Fruit fly (Drosophila melanogaster): Measurements from ENCODE around the gene Atg18b.

Atg18b gene

dm6 chr2L:21196511-21196910 lies 23.9 kb downstream of the Atg18b start:
- TF ChIP-seq CG10348 (GFP tag; IDR thresholded peaks at IDR 0.05) = no peak
- TF ChIP-seq EcR (GFP tag; optimal IDR thresholded peaks at IDR 0.05) = no peak
- TF ChIP-seq CG17806 (tag; optimal IDR thresholded peaks at IDR 0.05) = peak; percentile 17
- no peak for TF ChIP-seq rn (GFP tag; IDR thresholded peaks at IDR 0.05)
- TF ChIP-seq CG8301 (tag; optimal IDR thresholded peaks at IDR 0.05) = peak; percentile 58
- TF ChIP-seq CG14655 (GFP tag; optimal IDR thresholded peaks at IDR 0.05) = peak; percentile 59
- peak; percentile 45 for TF ChIP-seq CG8159 (tag; optimal IDR thresholded peaks at IDR 0.05)
- no peak for TF ChIP-seq Snoo (tag; optimal IDR thresholded peaks at IDR 0.05)
- peak; percentile 17 for TF ChIP-seq CG34367 (tag; optimal IDR thresholded peaks at IDR 0.05)
- no peak for TF ChIP-seq Pif1B (GFP tag; optimal IDR thresholded peaks at IDR 0.05)
- TF ChIP-seq gl (tag; optimal IDR thresholded peaks at IDR 0.05) = no peak
- no peak for TF ChIP-seq CG13204 (GFP tag; optimal IDR thresholded peaks at IDR 0.05)
- 0 out of 3 replicates have a peak, but pooled peaks have one; percentile 23 for TF ChIP-seq CG4496 (GFP tag; IDR thresholded peaks at IDR 0.05)
- 0 out of 3 replicates have a peak, but pooled peaks have one; percentile 20 for TF ChIP-seq fd96Ca (GFP tag; IDR thresholded peaks at IDR 0.05)
- no peak for TF ChIP-seq CG15710 (tag; optimal IDR thresholded peaks at IDR 0.05)
- peak; percentile 47; the same call in 1 of the 2 replicates for TF ChIP-seq CG32121 (GFP tag; IDR thresholded peaks at IDR 0.05)
- TF ChIP-seq CG9948 (tag; optimal IDR thresholded peaks at IDR 0.05) = peak; percentile 50
- no peak for TF ChIP-seq Ets98B (GFP tag; IDR thresholded peaks at IDR 0.05)
- TF ChIP-seq CG12605 (GFP tag; IDR thresholded peaks at IDR 0.05) = no peak
- TF ChIP-seq D1 (tag; optimal IDR thresholded peaks at IDR 0.05) = no peak
- TF ChIP-seq Pif1A (GFP tag; optimal IDR thresholded peaks at IDR 0.05) = peak; percentile 20

dm6 chr2L:21195331-21195730 lies 25.0 kb downstream of the Atg18b start:
- TF ChIP-seq CG8159 (tag; optimal IDR thresholded peaks at IDR 0.05) (no peak), CG12605 (GFP tag; IDR thresholded peaks at IDR 0.05) (no peak), CG13204 (GFP tag; optimal IDR thresholded peaks at IDR 0.05) (no peak), CG32121 (GFP tag; IDR thresholded peaks at IDR 0.05) (no peak), CG15710 (tag; optimal IDR thresholded peaks at IDR 0.05) (no peak), CG4496 (GFP tag; IDR thresholded peaks at IDR 0.05) (no peak), Snoo (tag; optimal IDR thresholded peaks at IDR 0.05) (no peak), CG14655 (GFP tag; optimal IDR thresholded peaks at IDR 0.05) (no peak), CG10348 (GFP tag; IDR thresholded peaks at IDR 0.05) (no peak), gl (tag; optimal IDR thresholded peaks at IDR 0.05) (no peak), Ets98B (GFP tag; IDR thresholded peaks at IDR 0.05) (no peak), CG34367 (tag; optimal IDR thresholded peaks at IDR 0.05) (no peak), Pif1A (GFP tag; optimal IDR thresholded peaks at IDR 0.05) (no peak), CG17806 (tag; optimal IDR thresholded peaks at IDR 0.05) (no peak)

dm6 chr2L:21189273-21189781 lies 31.0 kb downstream of the Atg18b start:
- no peak for TF ChIP-seq rn (GFP tag; IDR thresholded peaks at IDR 0.05)
- no peak for TF ChIP-seq CG8159 (tag; optimal IDR thresholded peaks at IDR 0.05)
- TF ChIP-seq EcR (GFP tag; optimal IDR thresholded peaks at IDR 0.05) = no peak
- TF ChIP-seq CG8301 (tag; optimal IDR thresholded peaks at IDR 0.05) = no peak
- no peak for TF ChIP-seq CG12605 (GFP tag; IDR thresholded peaks at IDR 0.05)
- TF ChIP-seq CG9948 (tag; optimal IDR thresholded peaks at IDR 0.05) = no peak
- no peak for TF ChIP-seq D1 (tag; optimal IDR thresholded peaks at IDR 0.05)
- TF ChIP-seq Snoo (tag; optimal IDR thresholded peaks at IDR 0.05) = no peak
- no peak for TF ChIP-seq CG34367 (tag; optimal IDR thresholded peaks at IDR 0.05)
- no peak for TF ChIP-seq Pif1B (GFP tag; optimal IDR thresholded peaks at IDR 0.05)
- no peak for TF ChIP-seq CG17806 (tag; optimal IDR thresholded peaks at IDR 0.05)
- no peak for TF ChIP-seq fd96Ca (GFP tag; IDR thresholded peaks at IDR 0.05)
- no peak for TF ChIP-seq CG14655 (GFP tag; optimal IDR thresholded peaks at IDR 0.05)
- TF ChIP-seq CG13204 (GFP tag; optimal IDR thresholded peaks at IDR 0.05) = no peak
- TF ChIP-seq Pif1A (GFP tag; optimal IDR thresholded peaks at IDR 0.05) = no peak
- TF ChIP-seq CG4496 (GFP tag; IDR thresholded peaks at IDR 0.05) = no peak
- no peak for TF ChIP-seq gl (tag; optimal IDR thresholded peaks at IDR 0.05)
- no peak for TF ChIP-seq CG15710 (tag; optimal IDR thresholded peaks at IDR 0.05)

dm6 chr2L:21187753-21188152 lies 32.6 kb downstream of the Atg18b start:
- TF ChIP-seq rn (GFP tag; IDR thresholded peaks at IDR 0.05) = no peak
- TF ChIP-seq Snoo (tag; optimal IDR thresholded peaks at IDR 0.05) = no peak
- no peak for TF ChIP-seq CG10348 (GFP tag; IDR thresholded peaks at IDR 0.05)
- TF ChIP-seq Pif1B (GFP tag; optimal IDR thresholded peaks at IDR 0.05) = no peak
- TF ChIP-seq Pif1A (GFP tag; optimal IDR thresholded peaks at IDR 0.05) = no peak

dm6 chr2L:21179615-21180031 lies 40.7 kb downstream of the Atg18b start, which contains the start of the genes bur and Mcm10:
Gene bur (minus strand): TSS chr2L:21179683.
Gene Mcm10 (plus strand): TSS chr2L:21179933.
- TF ChIP-seq Ets98B (GFP tag; IDR thresholded peaks at IDR 0.05) = no peak
- TF ChIP-seq CG8301 (tag; optimal IDR thresholded peaks at IDR 0.05) = no peak
- TF ChIP-seq CG8159 (tag; optimal IDR thresholded peaks at IDR 0.05) = no peak
- no peak for TF ChIP-seq gl (tag; optimal IDR thresholded peaks at IDR 0.05)
- no peak for TF ChIP-seq CG32121 (GFP tag; IDR thresholded peaks at IDR 0.05)
- no peak for TF ChIP-seq CG4496 (GFP tag; IDR thresholded peaks at IDR 0.05)
- no peak for TF ChIP-seq CG12605 (GFP tag; IDR thresholded peaks at IDR 0.05)
- TF ChIP-seq CG9948 (tag; optimal IDR thresholded peaks at IDR 0.05) = no peak

- no peak for TF ChIP-seq Pif1A (GFP tag; optimal IDR thresholded peaks at IDR 0.05)
- 0 out of 3 replicates have a peak, but pooled peaks have one; percentile 26 for TF ChIP-seq CG4496 (GFP tag; IDR thresholded peaks at IDR 0.05)
Observed at dm6 chr2L:21179217-21179520, 41.2 kb downstream of the Atg18b start.

Measured in whole organism, pupa.